1 worm cellular context compared by ENCODE assay signal in the genomic region with DNA sequence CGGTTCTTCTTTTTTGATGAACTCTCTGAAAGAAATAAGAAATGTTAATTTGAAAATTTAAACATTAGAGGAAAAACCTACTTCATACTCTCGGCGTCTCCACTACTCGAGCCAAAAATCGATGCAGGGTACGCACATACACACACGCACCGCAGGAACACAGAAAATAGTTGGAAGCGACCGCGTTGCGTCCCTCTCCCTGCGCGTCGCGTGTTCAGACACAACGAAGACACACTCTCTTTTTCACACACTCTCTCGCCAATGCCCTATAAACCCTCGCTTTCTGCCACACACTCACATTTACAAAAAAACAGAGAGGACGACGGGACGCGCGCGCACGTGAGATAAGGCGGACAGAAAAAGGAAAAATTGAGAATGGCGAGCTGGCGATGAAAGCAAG.
TF ChIP-seq lines count a peak whose summit lies in the region.

A gene (minus strand): TSS at position 235 of the 400 bp plus-strand sequence.

TF ChIP-seq in whole organism, L4 larva, 104 proteins besides CTCF, POLR2A, EP300 and RAD21 (continued from another document):
- TF ChIP-seq pha-4 (GFP tag; IDR thresholded peaks at IDR 0.05; lab: Robert Waterston, UW): peak; percentile 58; the same call in 1 of the 2 replicates
- peak; percentile 33 for TF ChIP-seq pha-4 (tag; optimal IDR thresholded peaks at IDR 0.05; lab: Kevin White, UChicago)
- TF ChIP-seq nhr-102 (tag; optimal IDR thresholded peaks at IDR 0.05; lab: Kevin White, UChicago): peak; percentile 71
- TF ChIP-seq arid-1 (GFP tag; conservative IDR thresholded peaks at IDR 0.05; lab: Robert Waterston, UW): peak; percentile 74
- TF ChIP-seq F49E8.2 (tag; optimal IDR thresholded peaks at IDR 0.05; lab: Kevin White, UChicago; ENCODE audit: borderline replicate concordance): no peak
- no peak for TF ChIP-seq zfp-2 (tag; optimal IDR thresholded peaks at IDR 0.05; lab: Kevin White, UChicago)
- peak; percentile 98 for TF ChIP-seq hlh-30 (tag; optimal IDR thresholded peaks at IDR 0.05; lab: Kevin White, UChicago; ENCODE audit: insufficient read depth)
- TF ChIP-seq ceh-82 (tag; optimal IDR thresholded peaks at IDR 0.05; lab: Kevin White, UChicago): no peak
- TF ChIP-seq ctbp-1 (GFP tag; IDR thresholded peaks at IDR 0.05; lab: Robert Waterston, UW): peak; percentile 80
- TF ChIP-seq lin-38 (GFP tag; IDR thresholded peaks at IDR 0.05; lab: Robert Waterston, UW): peak; percentile 57; the same call in 1 of the 2 replicates
- TF ChIP-seq aly-2 (tag; optimal IDR thresholded peaks at IDR 0.05; lab: Kevin White, UChicago): no peak
- TF ChIP-seq set-16 (GFP tag; IDR thresholded peaks at IDR 0.05; lab: Robert Waterston, UW): peak; percentile 70
- TF ChIP-seq egl-43 (GFP tag; IDR thresholded peaks at IDR 0.05; lab: Robert Waterston, UW): peak; percentile 85
- peak; percentile 66; the same call in 1 of the 2 replicates for TF ChIP-seq nhr-41 (GFP tag; IDR thresholded peaks at IDR 0.05; lab: Robert Waterston, UW)
- no peak for TF ChIP-seq fos-1 (tag; optimal IDR thresholded peaks at IDR 0.05; lab: Kevin White, UChicago)
- no peak for TF ChIP-seq saeg-2 (GFP tag; IDR thresholded peaks at IDR 0.05; lab: Robert Waterston, UW)
- no peak for TF ChIP-seq R02D3.7 (tag; optimal IDR thresholded peaks at IDR 0.05; lab: Kevin White, UChicago)
- peak; percentile 74 for TF ChIP-seq nhr-25 (tag; optimal IDR thresholded peaks at IDR 0.05; lab: Kevin White, UChicago; ENCODE audit: borderline replicate concordance, insufficient read depth)
- no peak for TF ChIP-seq madf-5 (GFP tag; IDR thresholded peaks at IDR 0.05; lab: Robert Waterston, UW)
- peak; percentile 74; the same call in 1 of the 2 replicates for TF ChIP-seq php-3 (GFP tag; IDR thresholded peaks at IDR 0.05; lab: Robert Waterston, UW)
- TF ChIP-seq zag-1 (tag; optimal IDR thresholded peaks at IDR 0.05; lab: Kevin White, UChicago): no peak
- no peak for TF ChIP-seq unc-130 (GFP tag; optimal IDR thresholded peaks at IDR 0.05; lab: Kevin White, UChicago)
- peak; percentile 89 for TF ChIP-seq tra-1 (GFP tag; IDR thresholded peaks at IDR 0.05; lab: Robert Waterston, UW)
- TF ChIP-seq lir-3 (tag; optimal IDR thresholded peaks at IDR 0.05; lab: Kevin White, UChicago): no peak
- peak; percentile 42 for TF ChIP-seq ztf-7 (tag; optimal IDR thresholded peaks at IDR 0.05; lab: Kevin White, UChicago)
- TF ChIP-seq Y105C5A.15 (GFP tag; IDR thresholded peaks at IDR 0.05; lab: Robert Waterston, UW): 0 out of 2 replicates have a peak, but pooled peaks have one; percentile 42
- no peak for TF ChIP-seq lin-39 (tag; optimal IDR thresholded peaks at IDR 0.05; lab: Kevin White, UChicago)
- no peak for TF ChIP-seq zip-11 (GFP tag; IDR thresholded peaks at IDR 0.05; lab: Robert Waterston, UW)
- TF ChIP-seq lin-15B (tag; optimal IDR thresholded peaks at IDR 0.05; lab: Kevin White, UChicago): no peak
- peak; percentile 92 for TF ChIP-seq nhr-11 (tag; optimal IDR thresholded peaks at IDR 0.05; lab: Kevin White, UChicago)
- TF ChIP-seq mep-1 (tag; optimal IDR thresholded peaks at IDR 0.05; lab: Kevin White, UChicago): peak; percentile 94
- peak; percentile 23 for TF ChIP-seq spr-1 (tag; optimal IDR thresholded peaks at IDR 0.05; lab: Kevin White, UChicago)
- peak; percentile 93 for TF ChIP-seq dve-1 (tag; optimal IDR thresholded peaks at IDR 0.05; lab: Kevin White, UChicago; ENCODE audit: insufficient read depth)
- peak; percentile 42 for TF ChIP-seq pqm-1 (tag; optimal IDR thresholded peaks at IDR 0.05; lab: Kevin White, UChicago)
- peak; percentile 98 for TF ChIP-seq mxl-3 (GFP tag; optimal IDR thresholded peaks at IDR 0.05; lab: Kevin White, UChicago)
- TF ChIP-seq skn-1 (tag; optimal IDR thresholded peaks at IDR 0.05; lab: Kevin White, UChicago): no peak
- TF ChIP-seq hlh-11 (tag; optimal IDR thresholded peaks at IDR 0.05; lab: Kevin White, UChicago): peak; percentile 96
- TF ChIP-seq Y5F2A.4 (GFP tag; optimal IDR thresholded peaks at IDR 0.05; lab: Kevin White, UChicago): no peak
- no peak for TF ChIP-seq dmd-9 (GFP tag; IDR thresholded peaks at IDR 0.05; lab: Robert Waterston, UW)
- TF ChIP-seq spr-3 (GFP tag; optimal IDR thresholded peaks at IDR 0.05; lab: Kevin White, UChicago): no peak
- TF ChIP-seq daf-19 (GFP tag; conservative IDR thresholded peaks at IDR 0.05; lab: Robert Waterston, UW): no peak
- no peak for TF ChIP-seq cey-2 (tag; optimal IDR thresholded peaks at IDR 0.05; lab: Kevin White, UChicago; ENCODE audit: borderline replicate concordance, insufficient read depth)
- TF ChIP-seq unc-39 (tag; optimal IDR thresholded peaks at IDR 0.05; lab: Kevin White, UChicago): no peak
- peak; percentile 65; the same call in 1 of the 2 replicates for TF ChIP-seq D1046.2 (GFP tag; IDR thresholded peaks at IDR 0.05; lab: Robert Waterston, UW)
